Worm (Caenorhabditis elegans) whole organism, L1 larva: Measurements from ENCODE around the gene H37A05.4.

ENCODE experiments used
- C16A3.4 ChIP-seq: fragments of 150-350 bp; optimal IDR thresholded peaks from 2 replicates; lab custom pipeline; 2014; ENCODE audit warnings: missing biosample characterization, missing genetic modification characterization
- zag-1 ChIP-seq: fragments of 150-350 bp; optimal IDR thresholded peaks from 2 replicates; lab custom pipeline; 2014; ENCODE audit warnings: missing biosample characterization, missing genetic modification characterization

- peak; percentile 43 for TF ChIP-seq C16A3.4 (tag; lab: Kevin White, UChicago)
- TF ChIP-seq zag-1 (tag; lab: Kevin White, UChicago) = no peak
Measured at ce11 chrV:13655202-13655764, 5.7 kb upstream of the H37A05.4 start.
